Worm (Caenorhabditis elegans) whole organism, L4/young adult: ENCODE data around the gene F09G2.2.

Experiments
- W03F9.2 ChIP-seq: fragments of 150-350 bp; optimal IDR thresholded peaks from 2 replicates; lab custom pipeline; 2014; ENCODE audit warnings: missing biosample characterization, missing genetic modification characterization
- dao-5 ChIP-seq: sonication (generic microtip); optimal IDR thresholded peaks from 2 replicates; lab custom pipeline; 2016; ENCODE audit warnings: missing genotype, missing genetic modification characterization, moderate library complexity, missing compliant biosample characterization
- him-1 ChIP-seq: sonication (generic microtip); optimal IDR thresholded peaks from 2 replicates; lab custom pipeline; 2016; ENCODE audit warnings: missing genotype, missing genetic modification reagents, missing genetic modification characterization, missing compliant biosample characterization

- TF ChIP-seq him-1 (tag; lab: Kevin White, UChicago) (no peak), dao-5 (tag; lab: Kevin White, UChicago) (no peak), W03F9.2 (tag; lab: Kevin White, UChicago) (no peak)
Observed at ce11 chrV:7175201-7175600, 21.5 kb upstream of the F09G2.2 start, which contains the start of gene lgc-39.
